Worm (Caenorhabditis elegans): ENCODE measurements around the gene fbxa-214.

fbxa-214 gene

DNA sequence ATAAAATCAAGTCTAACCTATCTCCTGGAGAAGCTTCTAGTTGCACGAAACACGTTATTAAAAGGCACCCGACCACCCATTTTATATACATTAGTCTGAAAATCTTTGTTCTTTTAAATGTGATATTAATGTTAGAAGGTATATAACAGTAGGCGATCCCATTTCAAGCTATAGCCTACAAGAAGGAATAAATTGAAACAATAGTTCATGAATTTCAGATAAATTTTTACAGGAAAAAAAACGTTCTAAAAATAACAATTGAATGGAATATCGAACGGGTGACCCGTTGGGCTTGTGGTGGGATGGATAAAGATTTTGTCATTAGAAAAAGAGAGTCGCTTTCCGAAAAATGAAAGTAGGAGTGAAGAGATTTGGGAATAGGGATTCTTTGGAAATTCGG, 22.1 kb downstream of the fbxa-214 start, which contains the start of gene pgap-3 (continued):
- no peak for TF ChIP-seq hmg-1.2 (GFP tag; IDR thresholded peaks at IDR 0.05)

DNA sequence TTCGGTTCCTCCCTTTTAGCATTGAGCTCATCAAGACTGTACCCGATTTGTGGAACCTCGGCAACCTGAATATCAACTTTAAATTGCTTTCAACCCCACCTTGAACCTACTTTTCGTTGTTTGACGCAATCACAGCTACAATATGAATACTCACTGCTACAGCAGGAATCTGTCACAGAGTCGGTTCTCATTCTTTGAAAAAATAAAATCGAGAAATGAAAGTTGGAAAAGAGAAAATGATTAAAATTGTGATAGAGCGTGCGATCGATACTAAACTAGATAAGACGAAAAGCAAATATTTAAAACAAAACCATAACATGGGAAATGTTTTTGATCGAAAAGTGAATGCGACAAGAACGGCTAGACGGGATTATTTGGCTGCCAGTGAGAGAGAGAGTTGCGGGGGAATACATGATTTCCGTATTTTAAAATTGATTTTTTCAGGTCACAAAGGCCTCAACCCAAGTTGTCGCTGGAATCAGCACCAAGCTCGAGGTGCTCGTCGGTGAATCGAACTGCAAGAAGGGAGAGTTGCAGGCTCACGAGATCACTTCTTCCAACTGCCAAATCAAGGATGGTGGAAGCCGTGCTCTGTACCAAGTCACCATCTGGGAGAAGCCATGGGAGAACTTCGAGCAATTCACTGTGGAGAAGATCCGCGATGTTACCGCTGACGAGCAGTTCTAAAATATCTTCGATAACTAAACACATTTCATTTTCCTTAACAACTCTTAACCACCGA, 24.8 kb downstream of the fbxa-214 start, which contains the start of gene R01B10.3:
R01B10.3 (minus strand) TSS at position 277 of the 742 bp plus-strand sequence.
- TF ChIP-seq attf-3 (GFP tag; conservative IDR thresholded peaks at IDR 0.05) (no peak), dpff-1 (tag; optimal IDR thresholded peaks at IDR 0.05) (no peak), nhr-90 (tag; optimal IDR thresholded peaks at IDR 0.05) (peak; percentile 28), Y53G8AR.9 (GFP tag; conservative IDR thresholded peaks at IDR 0.05) (0 out of 2 replicates have a peak, but pooled peaks have one; percentile 20), unc-62 (GFP tag; optimal IDR thresholded peaks at IDR 0.05) (no peak), zfh-2 (GFP tag; conservative IDR thresholded peaks at IDR 0.05) (peak; percentile 52; the same call in 1 of the 2 replicates), attf-6 (GFP tag; IDR thresholded peaks at IDR 0.05) (0 out of 2 replicates have a peak, but pooled peaks have one; percentile 23), lsl-1 (GFP tag; optimal IDR thresholded peaks at IDR 0.05) (no peak), bed-2 (GFP tag; IDR thresholded peaks at IDR 0.05) (0 out of 2 replicates have a peak, but pooled peaks have one; percentile 37), egl-44 (GFP tag; IDR thresholded peaks at IDR 0.05) (peak; percentile 61; the same call in 1 of the 2 replicates), somi-1 (GFP tag; optimal IDR thresholded peaks at IDR 0.05) (peak; percentile 24), ztf-28 (GFP tag; IDR thresholded peaks at IDR 0.05) (no peak), ztf-26 (tag; optimal IDR thresholded peaks at IDR 0.05) (no peak)

DNA sequence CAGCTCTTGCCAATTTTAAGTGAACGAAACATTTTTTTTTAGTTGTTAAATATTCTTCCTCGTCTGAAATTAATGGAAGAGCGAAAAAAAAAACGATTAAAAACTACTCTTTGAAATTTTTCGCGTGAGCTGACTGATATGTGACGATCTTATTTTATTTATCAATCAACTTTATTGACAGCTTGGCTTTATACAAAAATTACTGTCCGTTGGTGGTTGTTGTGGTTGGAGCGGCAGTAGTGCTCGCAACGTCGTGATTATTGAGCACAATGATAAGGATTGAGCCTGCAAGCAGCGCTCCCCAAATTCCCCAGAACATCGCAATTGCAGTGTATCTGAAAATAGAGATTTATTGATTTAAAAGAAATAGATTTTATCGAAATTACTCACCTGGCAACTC, 25.4 kb downstream of the fbxa-214 start:
- TF ChIP-seq nhr-80 (tag; optimal IDR thresholded peaks at IDR 0.05) (peak; percentile 36), tbx-9 (tag; optimal IDR thresholded peaks at IDR 0.05; ENCODE audit: borderline replicate concordance) (no peak)

DNA sequence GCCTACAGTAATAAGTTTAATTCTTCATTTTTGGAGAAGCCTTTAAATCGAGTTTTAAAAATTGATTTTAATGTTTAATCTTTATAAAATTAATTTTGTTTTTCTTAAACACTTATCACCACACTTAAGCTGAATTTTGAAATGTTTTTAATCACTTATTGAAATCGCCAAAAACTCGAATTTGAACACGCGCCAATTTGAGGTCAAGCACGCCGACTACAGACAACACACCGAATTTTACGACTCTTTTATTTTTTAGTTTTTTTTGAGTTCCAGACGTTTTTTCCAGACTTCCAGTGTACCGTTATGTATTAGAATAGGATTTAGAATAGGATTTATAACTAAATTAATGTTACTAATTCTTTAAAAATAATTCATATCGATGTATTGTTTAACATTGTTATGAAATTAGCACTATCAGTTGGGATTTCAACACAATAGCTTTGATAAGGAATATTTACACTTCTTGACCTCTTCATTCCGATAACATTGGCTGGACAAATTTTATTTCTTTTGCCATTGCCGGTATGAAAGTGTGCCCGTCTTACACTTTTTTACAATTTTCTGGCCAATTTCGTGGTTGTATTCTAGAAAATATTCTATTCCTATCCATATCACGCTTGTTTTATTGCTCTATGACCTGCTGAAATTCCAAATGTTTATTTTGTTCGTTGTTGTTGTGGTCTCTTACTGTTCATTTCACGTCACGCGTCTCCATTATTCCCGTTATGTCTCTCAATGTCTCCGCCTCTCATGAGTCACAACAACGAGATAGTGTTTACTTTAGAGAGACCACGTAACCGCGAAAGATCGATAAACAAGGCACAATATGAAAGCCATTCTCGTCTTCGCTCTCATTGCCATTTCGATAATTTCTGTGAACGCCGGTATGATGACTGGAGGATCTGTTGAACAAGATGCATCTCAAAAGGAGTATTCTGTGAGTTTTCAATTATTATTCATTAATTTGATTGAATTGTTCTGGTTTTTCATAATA, 26.3 kb downstream of the fbxa-214 start, which contains the start of gene cpi-2:
cpi-2 (plus strand) TSS at position 788 of the 997 bp plus-strand sequence.
- TF ChIP-seq K12H6.12 (tag; optimal IDR thresholded peaks at IDR 0.05) (peak; percentile 60), athp-1 (tag; optimal IDR thresholded peaks at IDR 0.05) (no peak), aptf-2 (GFP tag; conservative IDR thresholded peaks at IDR 0.05) (no peak), cebp-2 (GFP tag; IDR thresholded peaks at IDR 0.05) (no peak), chd-7 (tag; optimal IDR thresholded peaks at IDR 0.05) (no peak), lin-35 (GFP tag; optimal IDR thresholded peaks at IDR 0.05) (peak in 1 of 3 experiments; percentile 59), sea-2 (GFP tag; IDR thresholded peaks at IDR 0.05) (no peak), snpc-4 (GFP tag; optimal IDR thresholded peaks at IDR 0.05) (no peak), snpc-4 (tag; optimal IDR thresholded peaks at IDR 0.05) (peak in 2 of 4 experiments; percentile 8 to 10), ceh-27 (GFP tag; optimal IDR thresholded peaks at IDR 0.05) (peak; percentile 8), ceh-58 (GFP tag; IDR thresholded peaks at IDR 0.05) (no peak), ama-1 (optimal IDR thresholded peaks at IDR 0.05) (no peak), ama-1 (GFP tag; optimal IDR thresholded peaks at IDR 0.05) (no peak), C17E4.6 (GFP tag; IDR thresholded peaks at IDR 0.05) (no peak), F52B5.7 (tag; optimal IDR thresholded peaks at IDR 0.05) (no peak), lag-1 (GFP tag; IDR thresholded peaks at IDR 0.05) (no peak), Y79H2A.3 (GFP tag; conservative IDR thresholded peaks at IDR 0.05) (no peak), pbrm-1 (GFP tag; IDR thresholded peaks at IDR 0.05) (0 out of 2 replicates have a peak, but pooled peaks have one; percentile 26), lir-1 (GFP tag; conservative IDR thresholded peaks at IDR 0.05) (no peak), ztf-22 (GFP tag; optimal IDR thresholded peaks at IDR 0.05) (no peak), snpc-1.3 (tag; optimal IDR thresholded peaks at IDR 0.05; ENCODE audit: insufficient read depth) (no peak), madf-8 (GFP tag; conservative IDR thresholded peaks at IDR 0.05) (no peak), atf-7 (tag; optimal IDR thresholded peaks at IDR 0.05) (no peak), ceh-40 (GFP tag; IDR thresholded peaks at IDR 0.05) (no peak), attf-5 (GFP tag; optimal IDR thresholded peaks at IDR 0.05) (peak; percentile 26)
